Worm (Caenorhabditis elegans): ENCODE data around the gene ave-1.

ce11 chrIII:1468358-1469305 lies 27.1 kb downstream of the ave-1 start:
- TF ChIP-seq nhr-11 (tag; optimal IDR thresholded peaks at IDR 0.05), result no peak
- TF ChIP-seq aly-2 (tag; optimal IDR thresholded peaks at IDR 0.05), result no peak
- no peak for TF ChIP-seq nhr-25 (tag; optimal IDR thresholded peaks at IDR 0.05)
- TF ChIP-seq nhr-12 (tag; optimal IDR thresholded peaks at IDR 0.05), result no peak
- no peak for TF ChIP-seq daf-12 (tag; optimal IDR thresholded peaks at IDR 0.05)
- no peak for TF ChIP-seq sea-2 (GFP tag; optimal IDR thresholded peaks at IDR 0.05)
- TF ChIP-seq ceh-16 (tag; optimal IDR thresholded peaks at IDR 0.05), result no peak
- TF ChIP-seq ztf-4 (tag; optimal IDR thresholded peaks at IDR 0.05), result no peak
- TF ChIP-seq unc-62 (GFP tag; optimal IDR thresholded peaks at IDR 0.05), result no peak
- no peak for TF ChIP-seq ama-1 (optimal IDR thresholded peaks at IDR 0.05)
- no peak for TF ChIP-seq pha-4 (tag; optimal IDR thresholded peaks at IDR 0.05)
- TF ChIP-seq fos-1 (tag; optimal IDR thresholded peaks at IDR 0.05), result no peak

All from whole organism, L3 larva.